Worm (Caenorhabditis elegans): ENCODE data around the gene set-1.

Gene set-1

DNA sequence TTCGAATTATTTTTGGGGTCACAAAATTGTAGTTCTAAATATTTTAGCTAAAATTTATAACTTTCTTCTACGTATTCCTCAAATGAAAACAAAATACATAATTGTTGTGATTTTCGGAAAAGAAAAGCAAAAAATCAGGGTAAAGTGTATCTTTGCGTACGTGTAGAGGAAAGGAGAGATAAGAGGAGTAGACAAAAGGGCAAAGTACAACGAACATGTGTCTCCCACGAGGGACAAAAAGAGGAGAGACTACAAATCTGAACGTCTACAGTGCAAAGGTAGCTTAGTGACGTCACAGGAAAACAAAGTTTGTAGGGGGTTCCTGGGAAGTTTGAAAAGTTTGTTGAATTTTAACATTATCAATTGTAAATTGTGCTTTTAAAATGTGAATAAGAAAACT lies 4.7 kb downstream of the set-1 start (continued):
- peak in 1 of 2 experiments; percentile 67 for TF ChIP-seq lsy-2 (tag; optimal IDR thresholded peaks at IDR 0.05)
- TF ChIP-seq elt-1 (tag; optimal IDR thresholded peaks at IDR 0.05): no peak
- TF ChIP-seq elt-3 (tag; optimal IDR thresholded peaks at IDR 0.05): no peak
- TF ChIP-seq nhr-25 (tag; optimal IDR thresholded peaks at IDR 0.05): peak; percentile 73
- TF ChIP-seq nhr-6 (tag; optimal IDR thresholded peaks at IDR 0.05): no peak
- TF ChIP-seq ceh-16 (tag; optimal IDR thresholded peaks at IDR 0.05): no peak
- no peak for TF ChIP-seq mbf-1 (tag; optimal IDR thresholded peaks at IDR 0.05)
- peak; percentile 43 for TF ChIP-seq C34F6.9 (tag; optimal IDR thresholded peaks at IDR 0.05)
- TF ChIP-seq nhr-21 (tag; optimal IDR thresholded peaks at IDR 0.05): peak; percentile 76
- peak; percentile 84 for TF ChIP-seq crh-2 (tag; optimal IDR thresholded peaks at IDR 0.05)
- TF ChIP-seq nhr-11 (tag; optimal IDR thresholded peaks at IDR 0.05): no peak
- peak; percentile 55 for TF ChIP-seq F13H6.1 (tag; optimal IDR thresholded peaks at IDR 0.05)
- no peak for TF ChIP-seq unc-39 (tag; optimal IDR thresholded peaks at IDR 0.05)
- TF ChIP-seq blmp-1 (tag; optimal IDR thresholded peaks at IDR 0.05; ENCODE audit: insufficient read depth): peak; percentile 48
- TF ChIP-seq ama-1 (optimal IDR thresholded peaks at IDR 0.05): no peak
- TF ChIP-seq mdl-1 (tag; optimal IDR thresholded peaks at IDR 0.05): peak; percentile 49 to 65
- TF ChIP-seq unc-62 (GFP tag; optimal IDR thresholded peaks at IDR 0.05): peak; percentile 3
- no peak for TF ChIP-seq unc-55 (GFP tag; optimal IDR thresholded peaks at IDR 0.05)
- TF ChIP-seq egl-27 (tag; optimal IDR thresholded peaks at IDR 0.05): no peak
- no peak for TF ChIP-seq alr-1 (tag; optimal IDR thresholded peaks at IDR 0.05)
- no peak for TF ChIP-seq ZK546.5 (tag; optimal IDR thresholded peaks at IDR 0.05)

DNA sequence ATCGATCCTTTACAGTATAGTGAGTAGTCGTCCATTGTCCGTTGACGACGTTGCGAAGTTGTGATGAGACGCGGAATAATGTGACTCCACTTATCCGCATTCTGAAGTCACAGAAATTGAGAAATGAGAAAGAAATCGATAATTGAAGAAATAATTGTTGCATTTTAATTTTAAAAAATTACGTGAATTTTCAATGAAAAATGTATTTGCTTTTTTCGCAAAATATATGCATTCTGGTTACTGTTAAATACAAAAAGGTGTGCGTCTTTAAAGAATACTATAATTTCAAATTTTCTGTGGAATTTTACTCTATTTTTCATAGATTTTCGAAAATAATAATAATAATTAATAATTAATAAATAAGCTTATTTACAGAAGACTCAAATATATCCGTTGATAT lies 5.4 kb downstream of the set-1 start, which contains the start of gene let-721:
Gene let-721, minus strand, starts transcription at position 101 of the 400 bp plus-strand sequence.
- TF ChIP-seq sma-3 (GFP tag; optimal IDR thresholded peaks at IDR 0.05) (no peak), nhr-129 (tag; optimal IDR thresholded peaks at IDR 0.05) (no peak), nhr-23 (tag; optimal IDR thresholded peaks at IDR 0.05) (no peak), nhr-21 (tag; optimal IDR thresholded peaks at IDR 0.05) (no peak), lin-39 (tag; optimal IDR thresholded peaks at IDR 0.05) (no peak), elt-1 (tag; optimal IDR thresholded peaks at IDR 0.05) (no peak)

DNA sequence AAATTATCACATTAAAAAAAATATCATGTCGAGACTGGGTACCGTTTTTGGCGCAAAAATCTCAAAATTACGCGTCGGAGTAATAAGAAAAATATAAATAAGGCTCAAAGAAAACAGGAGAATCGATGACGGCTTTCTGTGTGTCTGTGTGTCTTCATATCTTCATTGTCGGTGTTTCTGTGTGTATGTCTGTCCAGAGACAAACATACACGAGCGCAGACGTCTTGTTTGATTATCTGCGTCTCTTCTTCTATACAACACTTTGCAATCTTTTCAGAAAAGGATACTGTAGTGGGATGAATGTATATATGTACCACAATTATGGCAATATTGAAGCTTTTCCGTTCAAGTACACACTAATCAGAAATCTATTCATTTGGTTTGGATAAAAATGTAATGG lies 7.8 kb downstream of the set-1 start, which contains the start of gene C05D11.13:
Gene C05D11.13, minus strand, starts transcription at position 252 of the 400 bp plus-strand sequence.
- TF ChIP-seq nhr-25 (tag; optimal IDR thresholded peaks at IDR 0.05) (peak; percentile 7), nhr-237 (tag; optimal IDR thresholded peaks at IDR 0.05) (no peak), ceh-16 (tag; optimal IDR thresholded peaks at IDR 0.05) (no peak), C34F6.9 (tag; optimal IDR thresholded peaks at IDR 0.05) (peak; percentile 68), unc-62 (GFP tag; optimal IDR thresholded peaks at IDR 0.05) (no peak), sma-9 (GFP tag; optimal IDR thresholded peaks at IDR 0.05) (peak; percentile 59), sma-9 (tag; optimal IDR thresholded peaks at IDR 0.05) (no peak), lin-11 (tag; optimal IDR thresholded peaks at IDR 0.05) (no peak), ztf-4 (tag; optimal IDR thresholded peaks at IDR 0.05) (peak; percentile 16), fos-1 (tag; optimal IDR thresholded peaks at IDR 0.05) (peak; percentile 32), crh-2 (tag; optimal IDR thresholded peaks at IDR 0.05) (peak; percentile 65), nhr-21 (tag; optimal IDR thresholded peaks at IDR 0.05) (peak; percentile 0), sma-3 (GFP tag; optimal IDR thresholded peaks at IDR 0.05) (peak; percentile 47), lin-39 (tag; optimal IDR thresholded peaks at IDR 0.05) (no peak), nhr-129 (tag; optimal IDR thresholded peaks at IDR 0.05) (peak; percentile 59), ztf-11 (tag; optimal IDR thresholded peaks at IDR 0.05) (no peak), nhr-11 (tag; optimal IDR thresholded peaks at IDR 0.05) (no peak), elt-1 (tag; optimal IDR thresholded peaks at IDR 0.05) (no peak), unc-55 (GFP tag; optimal IDR thresholded peaks at IDR 0.05) (peak; percentile 51), lsy-2 (tag; optimal IDR thresholded peaks at IDR 0.05) (peak in 1 of 2 experiments; percentile 84), F13H6.1 (tag; optimal IDR thresholded peaks at IDR 0.05) (peak; percentile 56)

DNA sequence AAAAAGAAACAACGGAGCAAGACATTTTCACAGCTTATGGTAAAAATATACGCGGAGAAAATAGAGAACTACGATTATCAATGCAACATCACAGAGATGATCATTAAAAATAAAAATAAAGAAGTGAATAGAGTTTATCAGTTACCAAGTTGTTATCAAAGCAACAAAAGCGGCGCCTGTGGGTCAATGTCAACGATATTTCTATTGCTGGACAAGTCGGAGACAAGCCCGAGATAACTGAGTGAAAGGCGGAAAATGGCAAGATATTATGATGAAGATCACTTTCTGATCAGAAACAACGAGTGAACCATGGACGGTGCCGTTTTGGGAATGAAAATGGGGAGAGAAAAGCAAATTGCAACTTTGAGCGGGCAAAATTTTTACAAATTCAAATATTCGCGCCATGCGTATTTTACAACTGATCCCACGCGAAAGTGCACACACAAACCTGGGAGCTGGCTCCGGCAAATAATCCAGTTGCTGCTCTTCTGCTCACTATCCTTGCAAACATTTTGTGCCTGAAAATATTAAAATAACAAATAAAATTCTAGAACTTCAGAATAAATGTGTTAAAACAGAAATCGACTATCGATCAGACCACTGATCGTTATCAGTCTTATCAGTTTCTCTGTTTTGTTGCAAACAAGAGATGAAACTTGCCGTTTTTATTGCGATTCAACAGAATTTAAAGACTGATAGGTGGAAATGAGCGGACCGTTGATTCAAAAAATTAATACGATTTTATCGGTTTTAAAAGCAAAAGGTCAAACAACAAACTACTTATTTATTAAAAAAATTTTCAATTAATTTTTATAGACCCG lies 9.7 kb downstream of the set-1 start, which contains the start of gene mel-32:
Gene mel-32, minus strand, starts transcription at position 696 of the 821 bp plus-strand sequence.
- TF ChIP-seq blmp-1 (tag; optimal IDR thresholded peaks at IDR 0.05; ENCODE audit: insufficient read depth) (peak; percentile 21), nhr-23 (tag; optimal IDR thresholded peaks at IDR 0.05) (no peak), sma-9 (GFP tag; optimal IDR thresholded peaks at IDR 0.05) (peak; percentile 22), sma-9 (tag; optimal IDR thresholded peaks at IDR 0.05) (no peak), sma-3 (GFP tag; optimal IDR thresholded peaks at IDR 0.05) (peak; percentile 2), fos-1 (tag; optimal IDR thresholded peaks at IDR 0.05) (peak; percentile 22), crh-2 (tag; optimal IDR thresholded peaks at IDR 0.05) (peak; percentile 16), elt-3 (tag; optimal IDR thresholded peaks at IDR 0.05) (no peak), lsy-2 (tag; optimal IDR thresholded peaks at IDR 0.05) (peak in 1 of 2 experiments; percentile 49), ama-1 (optimal IDR thresholded peaks at IDR 0.05) (peak; percentile 31), unc-39 (tag; optimal IDR thresholded peaks at IDR 0.05) (no peak)

Data from whole organism, L2 larva.